Fruit fly (Drosophila melanogaster): ENCODE results near the gene sloth2.
A peak's percentile ranks its signal among the peaks of the same experiment; 100 is the strongest.

Gene sloth2

DNA sequence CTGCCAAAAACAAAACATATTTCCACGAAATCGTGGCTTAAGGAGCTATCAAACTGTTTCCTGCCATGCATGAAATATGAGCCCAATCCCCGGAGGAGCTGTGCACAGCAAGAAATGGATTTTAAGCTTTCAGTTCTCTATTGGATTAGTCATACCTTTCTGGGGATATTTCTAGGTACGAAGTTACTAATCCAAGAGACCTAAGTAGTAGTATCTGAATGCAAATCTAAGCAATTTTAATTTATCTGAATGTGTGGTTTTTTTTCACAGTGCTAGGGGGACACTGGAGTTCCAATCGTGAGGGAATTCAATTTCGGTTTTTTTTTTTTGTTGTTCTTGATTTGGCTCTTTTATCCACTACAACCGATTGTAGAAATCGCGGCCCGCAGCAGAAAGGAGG is 34.8 kb upstream of the sloth2 start:
- no peak for TF ChIP-seq pad (GFP tag; optimal IDR thresholded peaks at IDR 0.05)
- TF ChIP-seq tj (GFP tag; optimal IDR thresholded peaks at IDR 0.05) = peak; percentile 37

DNA sequence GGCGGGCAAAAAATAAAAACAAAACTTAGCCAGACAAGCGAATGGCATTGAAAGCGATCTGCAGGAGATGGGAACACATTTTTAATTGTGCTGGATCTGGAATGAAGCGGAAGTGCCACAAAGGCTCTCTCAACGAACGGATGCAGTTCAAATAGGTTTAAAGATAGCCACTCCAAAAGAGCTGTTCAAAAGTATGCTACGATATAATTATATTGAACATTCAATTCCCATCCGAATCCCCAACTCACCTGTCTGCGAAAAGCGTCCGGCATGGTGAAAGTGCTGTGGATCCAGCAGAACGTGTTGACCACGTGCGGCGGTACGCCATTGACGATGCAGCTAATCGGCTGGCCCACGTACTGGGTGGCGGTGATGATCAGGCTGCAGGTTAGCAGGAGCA is 34.2 kb upstream of the sloth2 start:
- TF ChIP-seq pad (GFP tag; optimal IDR thresholded peaks at IDR 0.05) (no peak), ovo (GFP tag; optimal IDR thresholded peaks at IDR 0.05) (no peak)

dm6 chrX:6981470-6981952 is 29.6 kb upstream of the sloth2 start:
- TF ChIP-seq toe (GFP tag; optimal IDR thresholded peaks at IDR 0.05) (no peak), pad (GFP tag; optimal IDR thresholded peaks at IDR 0.05) (no peak), CG7101 (tag; optimal IDR thresholded peaks at IDR 0.05) (peak; percentile 26), CG5204 (GFP tag; optimal IDR thresholded peaks at IDR 0.05) (no peak), bab1 (GFP tag; optimal IDR thresholded peaks at IDR 0.05) (no peak), Mnt (GFP tag; optimal IDR thresholded peaks at IDR 0.05) (peak; percentile 43), tj (GFP tag; optimal IDR thresholded peaks at IDR 0.05) (peak; percentile 95), cnc (optimal IDR thresholded peaks at IDR 0.05) (peak in 1 of 2 experiments; percentile 5)

DNA sequence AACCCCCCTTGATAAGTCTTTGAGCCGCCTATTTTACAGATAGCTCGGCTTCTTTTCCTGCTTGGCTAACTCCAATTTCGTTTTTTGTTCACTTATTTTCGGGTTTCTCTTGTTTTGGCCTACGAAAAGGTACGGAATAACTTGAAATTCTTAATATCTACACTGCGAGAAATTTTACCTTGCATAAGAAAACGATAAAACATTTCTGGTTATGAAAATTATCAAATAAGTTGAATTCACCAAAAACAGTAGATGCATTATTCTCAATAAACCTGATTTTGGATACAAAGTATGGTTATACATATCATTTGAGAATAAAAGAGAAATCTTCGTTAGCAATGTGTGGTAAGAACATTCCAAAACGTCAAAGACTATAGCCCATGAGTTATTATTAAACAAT is 29.1 kb upstream of the sloth2 start:
- no peak for TF ChIP-seq tj (GFP tag; optimal IDR thresholded peaks at IDR 0.05)
- TF ChIP-seq pad (GFP tag; optimal IDR thresholded peaks at IDR 0.05) = no peak
- TF ChIP-seq ovo (GFP tag; optimal IDR thresholded peaks at IDR 0.05) = no peak
- no peak for TF ChIP-seq Mnt (GFP tag; optimal IDR thresholded peaks at IDR 0.05)
- peak; percentile 16 for TF ChIP-seq bab1 (GFP tag; optimal IDR thresholded peaks at IDR 0.05)

- peak; percentile 73 for TF ChIP-seq tj (GFP tag; optimal IDR thresholded peaks at IDR 0.05)
- no peak for TF ChIP-seq cnc (optimal IDR thresholded peaks at IDR 0.05)
- no peak for TF ChIP-seq CG7045 (GFP tag; optimal IDR thresholded peaks at IDR 0.05)
- no peak for TF ChIP-seq CG7101 (tag; optimal IDR thresholded peaks at IDR 0.05)
- no peak for TF ChIP-seq CG12768 (GFP tag; optimal IDR thresholded peaks at IDR 0.05)
- no peak for TF ChIP-seq bab1 (GFP tag; optimal IDR thresholded peaks at IDR 0.05)
Measured at dm6 chrX:6982705-6983384, 28.3 kb upstream of the sloth2 start.

DNA sequence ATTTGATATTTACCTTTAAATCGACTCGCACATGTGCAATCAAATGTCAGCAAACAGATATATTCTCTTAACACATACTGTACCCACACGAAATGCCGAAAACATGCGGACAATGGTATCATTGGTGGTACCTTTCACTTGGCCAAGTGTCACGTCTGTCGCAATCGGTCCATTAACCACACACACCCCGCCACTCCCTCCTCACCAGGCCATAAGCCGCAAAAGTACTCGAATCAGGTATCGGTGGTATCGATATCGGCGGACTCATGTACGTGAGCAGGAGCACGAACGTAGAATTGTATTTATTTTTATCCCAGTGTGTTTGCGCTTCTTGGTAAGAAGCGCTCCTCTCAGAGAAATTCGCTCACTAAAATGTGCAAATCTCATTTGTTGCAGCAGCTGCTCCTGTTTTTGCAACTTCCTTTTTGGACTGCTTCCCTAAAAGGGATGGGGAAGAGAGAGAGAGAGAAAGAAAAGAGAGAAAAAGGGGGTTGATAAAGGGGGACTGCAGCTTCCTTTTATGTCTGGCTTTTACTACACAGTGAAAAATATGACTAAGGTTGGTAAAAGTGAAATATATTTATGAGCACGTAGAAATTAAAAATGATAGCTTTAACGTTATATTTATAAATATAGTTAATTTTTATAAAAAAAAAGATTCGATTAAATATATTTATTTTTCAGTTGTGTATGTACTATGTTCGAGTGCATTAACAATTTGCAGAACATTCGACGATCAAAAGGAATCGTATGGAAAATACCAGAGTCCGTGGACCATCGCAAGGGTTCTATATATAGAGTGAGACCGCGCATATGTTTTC is 27.4 kb upstream of the sloth2 start:
- TF ChIP-seq CG7101 (tag; optimal IDR thresholded peaks at IDR 0.05) (no peak), Hr96 (GFP tag; optimal IDR thresholded peaks at IDR 0.05) (no peak), ovo (GFP tag; optimal IDR thresholded peaks at IDR 0.05) (no peak), Clk (GFP tag; optimal IDR thresholded peaks at IDR 0.05) (no peak), pad (GFP tag; optimal IDR thresholded peaks at IDR 0.05) (no peak), tj (GFP tag; optimal IDR thresholded peaks at IDR 0.05) (no peak), CG5204 (GFP tag; optimal IDR thresholded peaks at IDR 0.05) (no peak), cic (GFP tag; optimal IDR thresholded peaks at IDR 0.05) (no peak), kay (GFP tag; ENCODE audit: borderline replicate concordance) (no peak), CG12768 (GFP tag; optimal IDR thresholded peaks at IDR 0.05) (no peak), CG14711 (tag; optimal IDR thresholded peaks at IDR 0.05) (no peak), Mnt (GFP tag; optimal IDR thresholded peaks at IDR 0.05) (no peak), cnc (optimal IDR thresholded peaks at IDR 0.05) (no peak), CG33017 (tag; optimal IDR thresholded peaks at IDR 0.05) (no peak), toe (GFP tag; optimal IDR thresholded peaks at IDR 0.05) (no peak)

DNA sequence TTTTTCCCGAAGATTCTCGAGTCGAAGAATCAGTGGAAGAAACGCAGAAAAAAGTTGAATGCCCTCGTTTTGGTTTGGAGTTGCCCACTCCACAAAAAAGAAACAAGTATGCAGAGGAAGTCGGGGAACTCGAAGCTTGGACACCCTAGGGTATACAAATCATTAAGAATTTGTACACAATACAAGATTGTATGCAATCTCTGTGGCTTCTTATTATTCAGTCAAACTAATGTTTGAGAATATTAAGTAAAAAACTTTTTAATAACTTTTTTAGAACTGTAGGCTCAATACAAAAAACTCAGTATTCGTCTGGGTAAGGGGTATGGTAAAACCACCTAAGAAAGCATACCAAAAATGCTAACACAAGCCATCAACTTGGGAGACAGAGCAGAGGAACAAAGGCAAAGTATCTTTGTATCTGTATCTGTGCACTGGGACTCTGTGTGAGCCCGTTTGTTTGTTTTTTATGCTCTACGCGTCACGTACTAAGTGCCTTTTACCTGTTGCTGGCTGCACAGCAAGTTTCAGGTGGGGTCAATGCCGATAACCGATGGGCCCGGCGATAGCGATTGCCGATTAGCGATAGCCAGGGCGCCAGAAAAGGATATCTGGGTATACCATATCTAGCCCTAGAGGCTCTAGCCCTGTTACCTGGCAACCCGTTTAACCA is 25.8 kb upstream of the sloth2 start:
- TF ChIP-seq Hr96 (GFP tag; optimal IDR thresholded peaks at IDR 0.05) (no peak), cic (GFP tag; optimal IDR thresholded peaks at IDR 0.05) (no peak), toe (GFP tag; optimal IDR thresholded peaks at IDR 0.05) (no peak), CG7101 (tag; optimal IDR thresholded peaks at IDR 0.05) (peak; percentile 28), CG7045 (GFP tag; optimal IDR thresholded peaks at IDR 0.05) (no peak), Clk (GFP tag; optimal IDR thresholded peaks at IDR 0.05) (no peak), CG12768 (GFP tag; optimal IDR thresholded peaks at IDR 0.05) (no peak), Crg-1 (GFP tag; optimal IDR thresholded peaks at IDR 0.05) (peak; percentile 13), CG14711 (tag; optimal IDR thresholded peaks at IDR 0.05) (peak; percentile 54), cnc (optimal IDR thresholded peaks at IDR 0.05) (no peak), CG5204 (GFP tag; optimal IDR thresholded peaks at IDR 0.05) (no peak), CG1620 (GFP tag; optimal IDR thresholded peaks at IDR 0.05) (no peak), CG33017 (tag; optimal IDR thresholded peaks at IDR 0.05) (no peak), Mnt (GFP tag; optimal IDR thresholded peaks at IDR 0.05) (no peak), tj (GFP tag; optimal IDR thresholded peaks at IDR 0.05) (peak; percentile 81), CG11617 (GFP tag; optimal IDR thresholded peaks at IDR 0.05) (no peak), pad (GFP tag; optimal IDR thresholded peaks at IDR 0.05) (peak; percentile 29), ovo (GFP tag; optimal IDR thresholded peaks at IDR 0.05) (no peak), kay (GFP tag; ENCODE audit: borderline replicate concordance) (no peak), bab1 (GFP tag; optimal IDR thresholded peaks at IDR 0.05) (peak; percentile 90)
